Fruit fly (Drosophila melanogaster) whole organism, wandering third instar larva: ENCODE data around the gene CG7031.
A peak's percentile ranks its signal among the peaks of the same experiment; 100 is the strongest.

Source experiments
- Abd-B ChIP-seq: fragments of >200 bp; optimal IDR thresholded peaks from 2 replicates; lab custom pipeline; 2017; ENCODE audit warnings: missing biosample characterization, missing genetic modification characterization
- CG32264 ChIP-seq: fragments of 200-800 bp; sonication (Bioruptor generic); optimal IDR thresholded peaks from 2 replicates; lab custom pipeline; 2016; ENCODE audit warnings: missing biosample characterization, missing genetic modification characterization
- CG9705 ChIP-seq: fragments of 200-800 bp; sonication (Bioruptor generic); optimal IDR thresholded peaks from 2 replicates; lab custom pipeline; 2018; ENCODE audit warnings: missing biosample characterization, mild to moderate bottlenecking, missing genetic modification characterization
- CrebA ChIP-seq: fragments of 200-800 bp; sonication (Bioruptor generic); optimal IDR thresholded peaks from 2 replicates; lab custom pipeline; 2016; ENCODE audit warnings: missing biosample characterization, mild to moderate bottlenecking, missing genetic modification characterization, borderline replicate concordance
- Dfd ChIP-seq: fragments of >200 bp; optimal IDR thresholded peaks from 2 replicates; lab custom pipeline; 2017; ENCODE audit warnings: missing biosample characterization, missing genetic modification characterization
- Dif ChIP-seq: fragments of 200-275, 200-300 bp; sonication (Bioruptor generic); optimal IDR thresholded peaks from 2 replicates; lab custom pipeline; 2018; ENCODE audit warnings: missing biosample characterization, missing genetic modification characterization; ENCODE audit not compliant: partially characterized antibody
- GATAd ChIP-seq: sonication (Bioruptor generic); optimal IDR thresholded peaks from 2 replicates; lab custom pipeline; 2016; ENCODE audit warnings: missing biosample characterization, missing genetic modification characterization
- HLH106 ChIP-seq: fragments of 200-800 bp; optimal IDR thresholded peaks from 3 replicates; lab custom pipeline; 2019; ENCODE audit warnings: missing biosample characterization, mild to moderate bottlenecking, missing genetic modification characterization, moderate library complexity
- Hnf4 ChIP-seq: fragments of 200-800 bp; sonication (Bioruptor generic); optimal IDR thresholded peaks from 2 replicates; lab custom pipeline; 2016; ENCODE audit warnings: missing biosample characterization, mild to moderate bottlenecking, missing genetic modification characterization
- Hr78 ChIP-seq: fragments of >200 bp; optimal IDR thresholded peaks from 2 replicates; lab custom pipeline; 2017; ENCODE audit warnings: missing biosample characterization, missing genetic modification characterization
- Hr83 ChIP-seq: fragments of 200-300 bp; sonication (Bioruptor generic); optimal IDR thresholded peaks from 2 replicates; lab custom pipeline; 2016; ENCODE audit warnings: missing biosample characterization, mild to moderate bottlenecking, missing genetic modification characterization, moderate library complexity; ENCODE audit not compliant: poor library complexity, severe bottlenecking
- Jra ChIP-seq: sonication (Bioruptor generic); optimal IDR thresholded peaks from 2 replicates; lab custom pipeline; 2016; ENCODE audit warnings: missing biosample characterization, missing genetic modification characterization
- Mio ChIP-seq: sonication (Bioruptor generic); optimal IDR thresholded peaks from 2 replicates; lab custom pipeline; 2016; ENCODE audit warnings: missing biosample characterization, missing genetic modification characterization
- Myc ChIP-seq: fragments of >200 bp; optimal IDR thresholded peaks from 2 replicates; lab custom pipeline; 2017
- N ChIP-seq: fragments of >200 bp; optimal IDR thresholded peaks from 2 replicates; lab custom pipeline; 2018; ENCODE audit warnings: missing biosample characterization, missing external identifiers, missing genetic modification characterization
- OdsH ChIP-seq: fragments of 200-800 bp; sonication (Bioruptor generic); optimal IDR thresholded peaks from 2 replicates; lab custom pipeline; 2016; ENCODE audit warnings: missing biosample characterization, mild to moderate bottlenecking, missing genetic modification characterization
- Rel ChIP-seq, 2 experiments: fragments of 200-800 bp; sonication (Bioruptor generic) in 1 of 2; optimal IDR thresholded peaks; 2 replicates in 1 of 2; 3 replicates in 1 of 2; lab custom pipeline; 2016 to 2019; ENCODE audit warnings: mild to moderate bottlenecking in 2 of 2, missing biosample characterization in 2 of 2, missing genetic modification characterization in 2 of 2, moderate library complexity in 1 of 2
- Sp1 ChIP-seq: fragments of 200-800 bp; sonication (Bioruptor generic); optimal IDR thresholded peaks from 3 replicates; lab custom pipeline; 2019; ENCODE audit warnings: missing biosample characterization, mild to moderate bottlenecking, missing genetic modification characterization, moderate library complexity
- Vsx2 ChIP-seq: fragments of 200-300, 225-300 bp; sonication (Bioruptor generic); optimal IDR thresholded peaks from 2 replicates; lab custom pipeline; 2018; ENCODE audit warnings: missing biosample characterization, missing genetic modification characterization; ENCODE audit not compliant: partially characterized antibody
- br ChIP-seq: fragments of 200-800 bp; sonication (Bioruptor generic); optimal IDR thresholded peaks from 2 replicates; lab custom pipeline; 2016; ENCODE audit warnings: missing biosample characterization, missing genetic modification characterization
- brk ChIP-seq: fragments of 200-800 bp; sonication (Bioruptor generic); optimal IDR thresholded peaks from 2 replicates; lab custom pipeline; 2016; ENCODE audit warnings: missing biosample characterization, mild to moderate bottlenecking, missing genetic modification characterization
- dl ChIP-seq, 2 experiments: fragments of 175-275, 200-275 bp in 1 of 2; fragments of 200-275 bp in 1 of 2; sonication (Bioruptor generic); optimal IDR thresholded peaks; lab custom pipeline; 2018; ENCODE audit warnings: mild to moderate bottlenecking in 2 of 2, missing biosample characterization in 2 of 2, missing genetic modification characterization in 2 of 2, moderate library complexity in 2 of 2; ENCODE audit not compliant: partially characterized antibody in 2 of 2, insufficient read depth in 1 of 2
- dmrt93B ChIP-seq: fragments of 200-800 bp; sonication (Bioruptor generic); optimal IDR thresholded peaks from 2 replicates; lab custom pipeline; 2018; ENCODE audit warnings: missing biosample characterization, mild to moderate bottlenecking, missing genetic modification characterization
- dsf ChIP-seq: sonication (Bioruptor generic); optimal IDR thresholded peaks from 2 replicates; lab custom pipeline; 2016; ENCODE audit warnings: missing biosample characterization, missing genetic modification characterization, borderline replicate concordance
- ey ChIP-seq: fragments of 200-800 bp; sonication (Bioruptor generic); optimal IDR thresholded peaks from 2 replicates; lab custom pipeline; 2016; ENCODE audit warnings: missing biosample characterization, missing genetic modification characterization
- foxo ChIP-seq, 2 experiments: fragments of 200-800 bp; sonication (Bioruptor generic); optimal IDR thresholded peaks; 2 replicates in 1 of 2; 3 replicates in 1 of 2; lab custom pipeline; 2016 to 2017; ENCODE audit warnings: missing biosample characterization in 2 of 2, missing genetic modification characterization in 2 of 2
- fru ChIP-seq: fragments of 200-800 bp; sonication (Bioruptor generic); optimal IDR thresholded peaks from 3 replicates; lab custom pipeline; 2016; ENCODE audit warnings: missing biosample characterization, mild to moderate bottlenecking, missing genetic modification characterization
- h ChIP-seq: fragments of 200-800 bp; sonication (Bioruptor generic); optimal IDR thresholded peaks from 3 replicates; lab custom pipeline; 2016; ENCODE audit warnings: missing biosample characterization, mild to moderate bottlenecking, missing genetic modification characterization
- jim ChIP-seq: fragments of 175-275, 200-325 bp; sonication (Bioruptor generic); optimal IDR thresholded peaks from 2 replicates; lab custom pipeline; 2016; ENCODE audit warnings: missing biosample characterization, mild to moderate bottlenecking, missing genetic modification characterization
- lola ChIP-seq: fragments of >200 bp; optimal IDR thresholded peaks from 2 replicates; lab custom pipeline; 2017; ENCODE audit warnings: missing biosample characterization, missing genetic modification characterization
- pan ChIP-seq: fragments of >200 bp; optimal IDR thresholded peaks from 2 replicates; lab custom pipeline; 2017
- psq ChIP-seq: fragments of 200-800 bp; sonication (Bioruptor generic); optimal IDR thresholded peaks from 3 replicates; lab custom pipeline; 2017; ENCODE audit warnings: missing biosample characterization, mild to moderate bottlenecking, missing genetic modification characterization, moderate library complexity
- rgr ChIP-seq: fragments of 200-800 bp; sonication (Bioruptor generic); optimal IDR thresholded peaks from 3 replicates; lab custom pipeline; 2016; ENCODE audit warnings: missing biosample characterization, mild to moderate bottlenecking, missing genetic modification characterization
- sage ChIP-seq: fragments of 200-800 bp; sonication (Bioruptor generic); optimal IDR thresholded peaks from 2 replicates; lab custom pipeline; 2016; ENCODE audit warnings: missing biosample characterization, mild to moderate bottlenecking, missing genetic modification characterization
- sv ChIP-seq: fragments of 200-800 bp; sonication (Bioruptor generic); optimal IDR thresholded peaks from 3 replicates; lab custom pipeline; 2016; ENCODE audit warnings: missing biosample characterization, missing genetic modification characterization
- tai ChIP-seq: sonication (Bioruptor generic); optimal IDR thresholded peaks from 2 replicates; lab custom pipeline; 2016; ENCODE audit warnings: missing biosample characterization, missing genetic modification characterization
- usp ChIP-seq: fragments of >200 bp; optimal IDR thresholded peaks from 2 replicates; lab custom pipeline; 2017; ENCODE audit warnings: missing biosample characterization, missing genetic modification characterization
- woc ChIP-seq: sonication (Bioruptor generic); optimal IDR thresholded peaks from 2 replicates; lab custom pipeline; 2016; ENCODE audit warnings: missing biosample characterization, mild to moderate bottlenecking, missing genetic modification characterization

The CG7031 gene

DNA sequence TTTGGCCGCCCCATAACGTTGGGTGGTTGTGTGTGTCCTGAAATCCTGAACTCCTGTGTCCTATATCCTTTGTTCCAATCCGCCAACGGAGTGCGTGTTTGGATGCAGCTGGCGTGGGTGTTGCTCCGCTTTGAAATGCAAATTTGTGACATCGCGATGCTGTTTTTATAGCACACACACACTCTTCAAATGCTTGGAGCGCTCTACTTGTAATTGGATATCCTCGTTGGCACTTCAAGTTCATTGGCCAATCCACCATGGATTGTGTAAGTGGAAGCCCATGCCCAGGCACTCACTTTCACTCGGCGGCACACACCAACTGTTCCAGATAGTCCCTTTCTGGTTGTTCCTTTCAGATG, 12.0 kb downstream of the CG7031 start, which contains the start of gene CG13840:
CG13840 (minus strand) TSS at position 101 of the 359 bp plus-strand sequence.
- TF ChIP-seq dl (GFP tag; optimal IDR thresholded peaks at IDR 0.05; lab: Kevin White, UChicago; ENCODE audit: insufficient read depth in 1 of 2, partially characterized antibody in 2 of 2) (no peak), dsf (GFP tag; lab: Kevin White, UChicago) (no peak), CG32264 (GFP tag; lab: Kevin White, UChicago) (no peak), Rel (GFP tag; optimal IDR thresholded peaks at IDR 0.05; lab: Kevin White, UChicago) (no peak), Rel (tag; optimal IDR thresholded peaks at IDR 0.05; lab: Kevin White, UChicago) (no peak), Dif (GFP tag; lab: Kevin White, UChicago) (no peak), Hr83 (GFP tag; lab: Kevin White, UChicago) (no peak), psq (GFP tag; lab: Kevin White, UChicago) (no peak), brk (GFP tag; lab: Kevin White, UChicago) (no peak), GATAd (GFP tag; lab: Kevin White, UChicago) (no peak), fru (GFP tag; lab: Kevin White, UChicago) (no peak), Mio (GFP tag; lab: Kevin White, UChicago) (no peak), Jra (GFP tag; lab: Kevin White, UChicago) (no peak), Hr78 (GFP tag; lab: Kevin White, UChicago) (no peak), HLH106 (tag; lab: Kevin White, UChicago) (no peak), foxo (GFP tag; optimal IDR thresholded peaks at IDR 0.05; lab: Kevin White, UChicago) (no peak), lola (no peak)

DNA sequence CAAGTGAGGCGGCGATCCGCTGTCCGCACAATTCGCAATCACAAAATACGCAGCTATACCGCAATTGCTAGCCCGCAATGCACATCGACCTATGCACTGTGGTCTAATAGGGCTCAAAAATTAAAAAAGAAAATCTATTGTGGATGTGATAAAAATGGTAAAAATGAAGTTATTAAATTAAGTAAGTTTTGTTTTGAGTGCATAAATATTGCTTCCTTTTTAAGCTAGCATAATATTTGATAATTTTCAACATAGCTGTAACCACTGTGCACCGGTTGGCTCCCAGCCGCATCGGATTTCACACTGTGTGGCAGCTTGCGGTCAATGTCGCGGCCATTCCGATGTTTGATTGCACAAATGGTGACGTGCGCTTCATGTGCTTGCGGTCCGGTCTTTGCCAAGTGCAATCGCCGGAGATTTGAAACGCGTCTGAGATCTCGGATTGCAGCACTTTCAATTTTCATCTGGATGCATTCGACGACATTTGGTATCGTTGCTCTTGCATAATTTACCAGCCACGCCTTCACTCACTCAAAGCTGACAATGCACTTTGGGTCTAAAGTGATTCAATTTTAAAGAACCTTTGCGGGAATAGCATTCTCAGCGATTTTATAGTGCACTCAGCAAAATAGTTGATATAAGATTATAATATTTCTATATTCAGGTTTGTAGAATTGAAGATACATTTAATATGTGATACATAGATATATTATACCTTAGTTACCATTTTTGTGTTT, 12.5 kb downstream of the CG7031 start:
- TF ChIP-seq CG32264 (GFP tag; lab: Kevin White, UChicago): no peak
- TF ChIP-seq dmrt93B (GFP tag; lab: Kevin White, UChicago): no peak
- TF ChIP-seq OdsH (GFP tag; lab: Kevin White, UChicago): no peak
- TF ChIP-seq brk (GFP tag; lab: Kevin White, UChicago): no peak
- TF ChIP-seq rgr (GFP tag; lab: Kevin White, UChicago): peak; percentile 21
- TF ChIP-seq Hnf4 (GFP tag; lab: Kevin White, UChicago): no peak
- no peak for TF ChIP-seq sv (GFP tag; lab: Kevin White, UChicago)
- TF ChIP-seq br: no peak
- no peak for TF ChIP-seq lola
- TF ChIP-seq h (GFP tag; lab: Kevin White, UChicago): peak; percentile 10
- TF ChIP-seq fru (GFP tag; lab: Kevin White, UChicago): peak; percentile 1
- no peak for TF ChIP-seq pan
- no peak for TF ChIP-seq jim (GFP tag; lab: Kevin White, UChicago)
- no peak for TF ChIP-seq usp (GFP tag; lab: Kevin White, UChicago)
- no peak for TF ChIP-seq N (GFP tag; lab: Kevin White, UChicago)
- TF ChIP-seq sage (GFP tag; lab: Kevin White, UChicago): no peak
- TF ChIP-seq CrebA (GFP tag; lab: Kevin White, UChicago): no peak
- TF ChIP-seq dl (GFP tag; optimal IDR thresholded peaks at IDR 0.05; lab: Kevin White, UChicago; ENCODE audit: insufficient read depth in 1 of 2, partially characterized antibody in 2 of 2): no peak
- no peak for TF ChIP-seq ey (GFP tag; lab: Kevin White, UChicago)
- TF ChIP-seq Hr78 (GFP tag; lab: Kevin White, UChicago): no peak
- no peak for TF ChIP-seq Sp1
- no peak for TF ChIP-seq Mio (GFP tag; lab: Kevin White, UChicago)
- no peak for TF ChIP-seq Vsx2 (GFP tag; lab: Kevin White, UChicago)
- no peak for TF ChIP-seq Abd-B (GFP tag; lab: Kevin White, UChicago)
- no peak for TF ChIP-seq Hr83 (GFP tag; lab: Kevin White, UChicago)
- TF ChIP-seq tai (GFP tag; lab: Kevin White, UChicago): no peak
- no peak for TF ChIP-seq CG9705 (GFP tag; lab: Kevin White, UChicago)
- no peak for TF ChIP-seq Dfd (GFP tag; lab: Kevin White, UChicago)
- no peak for TF ChIP-seq Rel (GFP tag; optimal IDR thresholded peaks at IDR 0.05; lab: Kevin White, UChicago)
- TF ChIP-seq Rel (tag; optimal IDR thresholded peaks at IDR 0.05; lab: Kevin White, UChicago): no peak
- TF ChIP-seq woc (GFP tag; lab: Kevin White, UChicago): no peak
- TF ChIP-seq Dif (GFP tag; lab: Kevin White, UChicago): no peak
- no peak for TF ChIP-seq psq (GFP tag; lab: Kevin White, UChicago)
- no peak for TF ChIP-seq Myc (lab: Kevin White, UChicago)
- no peak for TF ChIP-seq Jra (GFP tag; lab: Kevin White, UChicago)
- TF ChIP-seq GATAd (GFP tag; lab: Kevin White, UChicago): no peak
- peak in 1 of 2 experiments; percentile 20 for TF ChIP-seq foxo (GFP tag; optimal IDR thresholded peaks at IDR 0.05; lab: Kevin White, UChicago)
- TF ChIP-seq HLH106 (tag; lab: Kevin White, UChicago): peak; percentile 18
- TF ChIP-seq dsf (GFP tag; lab: Kevin White, UChicago): no peak
